Comparison of ENCODE assay signal across 2 fruit fly cellular contexts in the genomic region with DNA sequence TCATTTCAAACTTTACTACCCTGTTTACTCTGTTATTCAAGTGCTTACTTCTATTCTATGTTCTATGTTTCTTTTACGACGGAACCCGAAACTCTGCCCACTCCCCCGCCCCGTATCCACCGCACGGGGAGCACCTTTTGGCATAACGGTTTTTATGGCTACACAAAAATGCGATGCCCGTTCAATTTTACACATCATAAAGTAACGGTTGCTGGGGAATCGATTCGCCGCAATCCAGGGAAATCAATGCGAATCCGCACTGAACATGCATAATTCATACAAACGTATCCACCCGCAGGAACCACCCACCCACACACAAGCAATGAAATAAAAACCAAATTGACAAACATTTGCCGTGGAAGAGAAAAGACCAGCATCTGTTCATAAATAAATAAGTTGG.
TF ChIP-seq lines count a peak whose summit lies in the region.

No protein-coding gene starts in this region.

- no peak for TF ChIP-seq CTCF in whole organism, embryonic (GFP tag; optimal IDR thresholded peaks at IDR 0.05; lab: Kevin White, UChicago)

TF ChIP-seq in whole organism, adult, 20 proteins besides CTCF, POLR2A, EP300 and RAD21:
- peak; percentile 60 for TF ChIP-seq pad (GFP tag; optimal IDR thresholded peaks at IDR 0.05; lab: Kevin White, UChicago)
- TF ChIP-seq CG7045 (GFP tag; optimal IDR thresholded peaks at IDR 0.05; lab: Kevin White, UChicago) = no peak

TF ChIP-seq in whole organism, embryonic, 481 proteins besides CTCF, POLR2A, EP300 and RAD21:
- TF ChIP-seq Hand (GFP tag; optimal IDR thresholded peaks at IDR 0.05; lab: Kevin White, UChicago) = no peak
- TF ChIP-seq onecut (GFP tag; IDR thresholded peaks at IDR 0.05; lab: Robert Waterston, UW) = peak; percentile 53
- no peak for TF ChIP-seq Nf-YA (GFP tag; IDR thresholded peaks at IDR 0.05; lab: Robert Waterston, UW)
- peak; percentile 6; the same call in 1 of the 2 replicates for TF ChIP-seq crol (GFP tag; IDR thresholded peaks at IDR 0.05; lab: Robert Waterston, UW)
